Fruit fly (Drosophila melanogaster): ENCODE data around the gene CG6839.

dm6 chr3L:18916466-18916865, 915 bp upstream of the CG6839 start:
- TF ChIP-seq psq (optimal IDR thresholded peaks at IDR 0.05), result no peak
- TF ChIP-seq Dll (optimal IDR thresholded peaks at IDR 0.05), result no peak
- TF ChIP-seq EcR (GFP tag; optimal IDR thresholded peaks at IDR 0.05), result no peak
- no peak for TF ChIP-seq CG8478 (optimal IDR thresholded peaks at IDR 0.05)
